Fruit fly (Drosophila melanogaster) whole organism, embryonic: ENCODE results near the gene CG32371.
A peak's percentile ranks its signal among the peaks of the same experiment; 100 is the strongest.

Experiments
- Awh ChIP-seq: fragments of 200-800 bp; sonication (Bioruptor generic); IDR thresholded peaks from 2 replicates; pipeline ENCODE4, ENCODE4 v1.3.6; 2022; ENCODE audit warnings: missing biosample characterization, missing genetic modification characterization
- Bteb2 ChIP-seq: fragments of 200-800 bp; sonication (Bioruptor generic); optimal IDR thresholded peaks from 2 replicates; lab custom pipeline; 2016; ENCODE audit warnings: missing biosample characterization, missing genetic modification characterization
- C15 ChIP-seq: fragments of 200-800 bp; sonication (Bioruptor generic); IDR thresholded peaks from 3 replicates; pipeline ENCODE4 v1.3.6; 2022; ENCODE audit warnings: missing biosample characterization, missing genetic modification characterization
- CG12744 ChIP-seq: fragments of 200-800 bp; sonication (Bioruptor generic); optimal IDR thresholded peaks from 2 replicates; lab custom pipeline; 2016; ENCODE audit warnings: missing biosample characterization, missing genetic modification characterization
- CG12769 ChIP-seq: fragments of 200-800 bp; sonication (Bioruptor generic); optimal IDR thresholded peaks from 2 replicates; lab custom pipeline; 2019; ENCODE audit warnings: missing biosample characterization, mild to moderate bottlenecking, missing genetic modification characterization, moderate library complexity
- CG13123 ChIP-seq: fragments of 200-800 bp; sonication (Bioruptor generic); optimal IDR thresholded peaks from 2 replicates; lab custom pipeline; 2016; ENCODE audit warnings: missing biosample characterization, missing genetic modification characterization
- CG14441 ChIP-seq: fragments of 200-800 bp; sonication (Bioruptor generic); IDR thresholded peaks from 2 replicates; pipeline ENCODE4 v1.3.6; 2022; ENCODE audit warnings: missing biosample characterization, missing genetic modification characterization
- CG15011 ChIP-seq: fragments of 200-800 bp; sonication (Bioruptor generic); optimal IDR thresholded peaks from 3 replicates; lab custom pipeline; 2018; ENCODE audit warnings: missing biosample characterization, mild to moderate bottlenecking, missing genetic modification characterization
- CG17802 ChIP-seq: fragments of 200-800 bp; sonication (Bioruptor generic); optimal IDR thresholded peaks from 2 replicates; lab custom pipeline; 2018; ENCODE audit warnings: missing biosample characterization, mild to moderate bottlenecking, missing genetic modification characterization, moderate library complexity
- CG18599 ChIP-seq: fragments of 200-800 bp; sonication (Bioruptor generic); optimal IDR thresholded peaks from 3 replicates; lab custom pipeline; 2017; ENCODE audit warnings: missing biosample characterization, missing genetic modification characterization, mild to moderate bottlenecking, moderate library complexity, missing genetic modification reagents
- CG34224 ChIP-seq: fragments of 200-800 bp; sonication (Bioruptor generic); IDR thresholded peaks from 3 replicates; pipeline ENCODE4 v1.3.6; 2022; ENCODE audit warnings: missing biosample characterization, missing genetic modification characterization; ENCODE audit not compliant: partially characterized antibody
- CG34422 ChIP-seq: fragments of 200-800 bp; sonication (Bioruptor generic); IDR thresholded peaks from 3 replicates; pipeline ENCODE4 v1.3.6; 2022; ENCODE audit warnings: missing biosample characterization, missing genetic modification characterization
- CG3726 ChIP-seq: fragments of 200-800 bp; sonication (Bioruptor generic); IDR thresholded peaks from 3 replicates; pipeline ENCODE4, ENCODE4 v1.3.6; 2022; ENCODE audit warnings: missing biosample characterization, missing genetic modification characterization
- CG4328 ChIP-seq: fragments of 200-800 bp; sonication (Bioruptor generic); optimal IDR thresholded peaks from 3 replicates; lab custom pipeline; 2017; ENCODE audit warnings: missing biosample characterization, missing genetic modification reagents, missing genetic modification characterization
- CG4730 ChIP-seq: fragments of 200-800 bp; sonication (Bioruptor generic); IDR thresholded peaks from 2 replicates; pipeline ENCODE4 v1.3.6; 2022; ENCODE audit warnings: missing biosample characterization, missing genetic modification characterization
- CG9609 ChIP-seq: fragments of 200-800 bp; sonication (Bioruptor generic); optimal IDR thresholded peaks from 3 replicates; lab custom pipeline; 2016; ENCODE audit warnings: missing biosample characterization, missing genetic modification characterization
- Dfd ChIP-seq, 2 experiments: fragments of >200 bp; optimal IDR thresholded peaks; 2 replicates each; lab custom pipeline; 2017; ENCODE audit warnings: missing biosample characterization in 2 of 2, missing genetic modification characterization in 2 of 2
- Dll ChIP-seq: fragments of 200-800 bp; sonication (Bioruptor generic); IDR thresholded peaks from 4 replicates; pipeline ENCODE4 v1.3.6; 2022; ENCODE audit warnings: missing biosample characterization, missing genetic modification characterization; ENCODE audit not compliant: partially characterized antibody
- Dp ChIP-seq: fragments of 200-800 bp; sonication (Bioruptor generic); optimal IDR thresholded peaks from 2 replicates; lab custom pipeline; 2018; ENCODE audit warnings: missing biosample characterization, mild to moderate bottlenecking, missing genetic modification characterization, moderate library complexity
- Ets97D ChIP-seq: fragments of 200-800 bp; sonication (Bioruptor generic); optimal IDR thresholded peaks from 3 replicates; lab custom pipeline; 2016; ENCODE audit warnings: missing biosample characterization, missing genetic modification characterization
- Fer2 ChIP-seq: fragments of 200-800 bp; sonication (Bioruptor generic); optimal IDR thresholded peaks from 2 replicates; lab custom pipeline; 2018; ENCODE audit warnings: missing biosample characterization, mild to moderate bottlenecking, missing genetic modification characterization, moderate library complexity
- H2.0 ChIP-seq: fragments of 200-800 bp; sonication (Bioruptor generic); IDR thresholded peaks from 2 replicates; pipeline ENCODE4 v1.3.6; 2022; ENCODE audit warnings: missing biosample characterization, missing genetic modification characterization
- Hmx ChIP-seq: fragments of 200-800 bp; sonication (Bioruptor generic); optimal IDR thresholded peaks from 2 replicates; lab custom pipeline; 2016; ENCODE audit warnings: missing biosample characterization, missing genetic modification characterization
- Hsf ChIP-seq: fragments of 200-800 bp; sonication (Bioruptor generic); optimal IDR thresholded peaks from 3 replicates; lab custom pipeline; 2016; ENCODE audit warnings: missing biosample characterization, missing genetic modification characterization
- MTF-1 ChIP-seq: fragments of 200-800 bp; sonication (Bioruptor generic); optimal IDR thresholded peaks from 2 replicates; lab custom pipeline; 2018; ENCODE audit warnings: missing biosample characterization, mild to moderate bottlenecking, missing genetic modification characterization, borderline replicate concordance
- Opbp ChIP-seq: fragments of 200-800 bp; sonication (Bioruptor generic); IDR thresholded peaks from 3 replicates; pipeline ENCODE4 v1.3.6; 2022; ENCODE audit warnings: missing biosample characterization, missing genetic modification characterization; ENCODE audit not compliant: partially characterized antibody
- Spps ChIP-seq: fragments of 200-800 bp; sonication (Bioruptor generic); optimal IDR thresholded peaks from 2 replicates; lab custom pipeline; 2018; ENCODE audit warnings: missing biosample characterization, mild to moderate bottlenecking, missing genetic modification characterization
- ac ChIP-seq: fragments of 200-800 bp; sonication (Bioruptor generic); optimal IDR thresholded peaks from 3 replicates; lab custom pipeline; 2017; ENCODE audit warnings: missing biosample characterization, mild to moderate bottlenecking, missing genetic modification characterization
- cad ChIP-seq: fragments of >200 bp; optimal IDR thresholded peaks from 2 replicates; lab custom pipeline; 2017; ENCODE audit warnings: missing biosample characterization, missing genetic modification characterization
- dan ChIP-seq: fragments of 200-800 bp; sonication (Bioruptor generic); IDR thresholded peaks from 2 replicates; pipeline ENCODE4 v1.3.6; 2022; ENCODE audit warnings: missing biosample characterization, missing genetic modification characterization
- gfzf ChIP-seq: fragments of 200-800 bp; sonication (Bioruptor generic); optimal IDR thresholded peaks from 2 replicates; lab custom pipeline; 2016; ENCODE audit warnings: missing biosample characterization, mild to moderate bottlenecking, missing genetic modification characterization, moderate library complexity
- grn ChIP-seq: fragments of 200-800 bp; sonication (Bioruptor generic); optimal IDR thresholded peaks from 3 replicates; lab custom pipeline; 2017; ENCODE audit warnings: missing biosample characterization, missing genetic modification characterization
- gro ChIP-seq: fragments of 200-800 bp; sonication (Bioruptor generic); optimal IDR thresholded peaks from 2 replicates; lab custom pipeline; 2016; ENCODE audit warnings: missing biosample characterization, missing genetic modification characterization
- hbn ChIP-seq: fragments of 200-800 bp; sonication (Bioruptor generic); IDR thresholded peaks from 2 replicates; pipeline ENCODE4 v1.3.6; 2022; ENCODE audit warnings: missing biosample characterization, missing genetic modification characterization; ENCODE audit not compliant: partially characterized antibody
- hth ChIP-seq: fragments of >200 bp; optimal IDR thresholded peaks from 2 replicates; lab custom pipeline; 2017; ENCODE audit warnings: inconsistent platforms
- ind ChIP-seq: fragments of 200-800 bp; sonication (Bioruptor generic); optimal IDR thresholded peaks from 3 replicates; lab custom pipeline; 2016; ENCODE audit warnings: missing biosample characterization, missing genetic modification characterization
- kah ChIP-seq: fragments of 200-800 bp; sonication (Bioruptor generic); optimal IDR thresholded peaks from 2 replicates; lab custom pipeline; 2018; ENCODE audit warnings: missing biosample characterization, mild to moderate bottlenecking, missing genetic modification characterization
- kay ChIP-seq: fragments of 200-800 bp; sonication (Bioruptor generic); optimal IDR thresholded peaks from 2 replicates; lab custom pipeline; 2016; ENCODE audit warnings: missing biosample characterization, missing genetic modification characterization
- kni ChIP-seq: fragments of 200-800 bp; sonication (Bioruptor generic); optimal IDR thresholded peaks from 3 replicates; lab custom pipeline; 2017; ENCODE audit warnings: mild to moderate bottlenecking, missing biosample characterization, missing genetic modification reagents, missing genetic modification characterization
- mirr ChIP-seq: fragments of 200-800 bp; sonication (Bioruptor generic); optimal IDR thresholded peaks from 3 replicates; lab custom pipeline; 2018; ENCODE audit warnings: missing biosample characterization, mild to moderate bottlenecking, missing genetic modification characterization
- nom ChIP-seq: fragments of 200-800 bp; sonication (Bioruptor generic); optimal IDR thresholded peaks from 2 replicates; lab custom pipeline; 2017; ENCODE audit warnings: missing biosample characterization, missing genetic modification characterization, mild to moderate bottlenecking, moderate library complexity, missing genetic modification reagents
- prd ChIP-seq, 3 experiments: fragments of >200 bp in 2 of 3; fragments of 200-800 bp in 1 of 3; sonication (Bioruptor generic) in 1 of 3; optimal IDR thresholded peaks in 2 of 3; IDR thresholded peaks in 1 of 3; 2 replicates in 2 of 3; 3 replicates in 1 of 3; pipeline versions ENCODE4 v1.3.6 to Lab custom; 2017 to 2022; ENCODE audit warnings: missing biosample characterization in 1 of 3, missing genetic modification characterization in 1 of 3
- sisA ChIP-seq: fragments of 200-800 bp; sonication (Bioruptor generic); IDR thresholded peaks from 2 replicates; pipeline ENCODE4 v1.3.6; 2022; ENCODE audit warnings: missing biosample characterization, missing genetic modification characterization
- so ChIP-seq: fragments of 200-800 bp; sonication (Bioruptor generic); IDR thresholded peaks from 3 replicates; pipeline ENCODE4 v1.3.6; 2022; ENCODE audit warnings: missing biosample characterization, missing genetic modification characterization
- stc ChIP-seq: fragments of 200-800 bp; sonication (Bioruptor generic); IDR thresholded peaks from 2 replicates; pipeline ENCODE4 v1.3.6; 2022; ENCODE audit warnings: missing biosample characterization, missing genetic modification characterization
- sug ChIP-seq: fragments of 200-800 bp; optimal IDR thresholded peaks from 2 replicates; lab custom pipeline; 2019; ENCODE audit warnings: missing biosample characterization, mild to moderate bottlenecking, missing genetic modification characterization, moderate library complexity
- toy ChIP-seq: fragments of 200-800 bp; sonication (Bioruptor generic); IDR thresholded peaks from 2 replicates; pipeline ENCODE4 v1.3.6; 2022; ENCODE audit warnings: missing biosample characterization, missing genetic modification characterization
- trh ChIP-seq: fragments of 200-800 bp; sonication (Bioruptor generic); optimal IDR thresholded peaks from 2 replicates; lab custom pipeline; 2016; ENCODE audit warnings: missing biosample characterization, missing genetic modification characterization
- twi ChIP-seq: fragments of 200-800 bp; optimal IDR thresholded peaks from 2 replicates; lab custom pipeline; 2019; ENCODE audit warnings: missing biosample characterization, mild to moderate bottlenecking, missing genetic modification characterization, moderate library complexity
- zfh2 ChIP-seq: fragments of 200-800 bp; sonication (Bioruptor generic); optimal IDR thresholded peaks from 2 replicates; lab custom pipeline; 2016; ENCODE audit warnings: missing biosample characterization, missing genetic modification characterization

CG32371 gene

DNA sequence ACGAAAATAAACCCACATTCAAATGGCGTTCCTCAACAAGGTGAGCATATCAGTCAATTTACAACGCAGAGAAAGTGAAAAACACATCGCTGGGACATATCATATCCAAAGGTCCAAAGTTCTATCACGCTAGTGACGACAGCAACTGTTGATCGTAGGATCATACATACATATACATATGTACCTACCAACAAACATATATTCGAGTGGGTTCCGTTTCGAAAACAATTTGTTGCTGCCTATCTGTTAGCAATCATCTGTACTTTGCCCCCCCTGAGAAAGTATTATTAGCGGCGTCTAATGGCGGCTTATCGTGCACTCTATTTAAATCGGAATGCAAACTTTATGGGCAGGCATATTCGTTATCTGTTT, 48.7 kb downstream of the CG32371 start (continued):
- TF ChIP-seq CG3726 (GFP tag; lab: Robert Waterston, UW), result no peak
- no peak for TF ChIP-seq ind
- no peak for TF ChIP-seq hth
- TF ChIP-seq hbn (GFP tag; lab: Robert Waterston, UW), result no peak
- no peak for TF ChIP-seq gfzf (GFP tag; lab: Kevin White, UChicago)
- no peak for TF ChIP-seq CG34422
- peak; percentile 38 for TF ChIP-seq grn (GFP tag; lab: Kevin White, UChicago)
- TF ChIP-seq sisA, result no peak
- no peak for TF ChIP-seq gro (GFP tag; lab: Kevin White, UChicago)
- TF ChIP-seq CG14441 (GFP tag; lab: Robert Waterston, UW), result no peak
- TF ChIP-seq CG9609 (GFP tag; lab: Kevin White, UChicago), result no peak
- peak; percentile 96 for TF ChIP-seq nom (GFP tag; lab: Kevin White, UChicago)
- no peak for TF ChIP-seq twi
- TF ChIP-seq Hmx (GFP tag; lab: Kevin White, UChicago), result no peak
- TF ChIP-seq Hsf (GFP tag; lab: Kevin White, UChicago), result no peak
- TF ChIP-seq CG12769, result no peak
- no peak for TF ChIP-seq dan
- TF ChIP-seq Dll (GFP tag; lab: Robert Waterston, UW), result no peak
- TF ChIP-seq toy, result no peak
- 0 out of 2 replicates have a peak, but pooled peaks have one; percentile 18 for TF ChIP-seq Awh
- peak; percentile 10 for TF ChIP-seq mirr (GFP tag; lab: Kevin White, UChicago)
- TF ChIP-seq CG18599 (GFP tag; lab: Kevin White, UChicago), result no peak
- no peak for TF ChIP-seq CG4730
- TF ChIP-seq zfh2, result no peak
- no peak for TF ChIP-seq CG13123
- no peak for TF ChIP-seq MTF-1 (GFP tag; lab: Kevin White, UChicago)
- TF ChIP-seq kay (GFP tag; lab: Kevin White, UChicago), result no peak
- no peak for TF ChIP-seq CG34224 (GFP tag; lab: Robert Waterston, UW)

DNA sequence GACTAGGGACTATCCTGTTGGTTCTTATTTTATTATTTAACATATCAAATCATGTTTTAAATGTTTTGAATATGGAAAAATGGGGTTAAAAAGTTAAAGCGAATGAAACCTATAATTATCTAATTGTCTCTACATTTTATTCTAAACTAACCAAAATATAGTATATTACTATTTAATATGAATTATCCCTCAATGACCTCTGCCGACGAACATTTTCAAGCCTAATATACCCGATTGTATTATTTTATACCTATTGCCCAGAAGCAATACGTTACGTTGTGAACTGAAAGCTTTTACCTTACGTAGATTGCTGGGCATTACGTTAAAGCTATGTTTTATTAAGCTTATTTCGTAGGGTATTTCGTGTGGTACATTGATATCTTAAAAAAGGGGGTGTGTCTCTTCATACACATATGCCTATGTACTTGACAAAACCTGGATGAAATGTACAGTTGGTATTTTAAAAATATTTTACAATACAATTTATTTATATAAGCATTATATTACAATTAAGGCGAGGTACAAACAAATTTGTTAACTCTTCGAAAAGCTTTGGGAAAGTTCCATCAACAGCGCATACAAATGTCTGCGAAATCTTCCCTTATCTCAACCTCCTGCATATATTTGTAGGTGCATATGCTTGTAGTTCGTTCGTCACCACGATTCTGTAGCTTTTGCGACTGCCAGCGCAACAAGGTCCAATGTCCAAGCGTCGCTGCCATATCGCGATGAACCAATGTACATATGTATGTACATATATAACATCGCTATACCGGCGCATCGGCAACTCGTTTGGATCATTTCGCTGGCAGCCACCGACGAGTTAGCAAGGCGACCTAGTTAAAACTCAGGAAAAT, 49.4 kb downstream of the CG32371 start, which contains the start of gene Mcad:
Mcad (plus strand) TSS at position 790 of the 857 bp plus-strand sequence.
- no peak for TF ChIP-seq Dp (GFP tag; lab: Kevin White, UChicago)
- TF ChIP-seq Bteb2 (GFP tag; lab: Kevin White, UChicago), result peak; percentile 55
- peak; percentile 89 for TF ChIP-seq H2.0 (GFP tag; lab: Robert Waterston, UW)
- peak; percentile 90; the same call in 2 of the 3 replicates for TF ChIP-seq so
- TF ChIP-seq Spps, result peak; percentile 68
- peak; percentile 98 for TF ChIP-seq kah (GFP tag; lab: Kevin White, UChicago)
- peak; percentile 95 for TF ChIP-seq stc (GFP tag; lab: Robert Waterston, UW)
- no peak for TF ChIP-seq cad (GFP tag; lab: Kevin White, UChicago)
- peak; percentile 81 for TF ChIP-seq Fer2
- TF ChIP-seq CG34224 (GFP tag; lab: Robert Waterston, UW), result no peak
- no peak for TF ChIP-seq prd (optimal IDR thresholded peaks at IDR 0.05; lab: Kevin White, UChicago)
- peak; percentile 88 for TF ChIP-seq prd (GFP tag; IDR thresholded peaks at IDR 0.05; lab: Robert Waterston, UW)
- TF ChIP-seq Opbp (GFP tag; lab: Robert Waterston, UW), result no peak
- peak; percentile 48; the same call in 1 of the 3 replicates for TF ChIP-seq C15 (GFP tag; lab: Robert Waterston, UW)
- no peak for TF ChIP-seq kni (GFP tag; lab: Kevin White, UChicago)
- TF ChIP-seq CG12744, result no peak
- TF ChIP-seq Ets97D (GFP tag; lab: Kevin White, UChicago), result peak; percentile 47
- TF ChIP-seq trh, result peak; percentile 45
- TF ChIP-seq sug (tag; lab: Kevin White, UChicago), result peak; percentile 73
- TF ChIP-seq CG4328 (GFP tag; lab: Kevin White, UChicago), result peak; percentile 82
- no peak for TF ChIP-seq Dfd (GFP tag; optimal IDR thresholded peaks at IDR 0.05; lab: Kevin White, UChicago)
- peak; percentile 82 for TF ChIP-seq CG17802
- peak; percentile 96 for TF ChIP-seq CG15011 (GFP tag; lab: Kevin White, UChicago)
- TF ChIP-seq ac (GFP tag; lab: Kevin White, UChicago), result no peak
